Worm (Caenorhabditis elegans) whole organism, L4 larva: ENCODE measurements around the gene acc-1.

ENCODE experiments used
- F37D6.2 ChIP-seq: sonication (generic microtip); optimal IDR thresholded peaks from 2 replicates; lab custom pipeline; 2016; ENCODE audit warnings: mild to moderate bottlenecking, missing genetic modification characterization, missing compliant biosample characterization
- T20F7.1 ChIP-seq: fragments of 200-800 bp; sonication (Bioruptor generic); optimal IDR thresholded peaks from 2 replicates; lab custom pipeline; 2018; ENCODE audit warnings: mild to moderate bottlenecking, missing genetic modification characterization, missing compliant biosample characterization
- T26A8.4 ChIP-seq: fragments of 200-800 bp; sonication (Bioruptor generic); IDR thresholded peaks from 2 replicates; pipeline ENCODE4 v1.3.6; 2022; ENCODE audit warnings: missing genetic modification characterization, missing compliant biosample characterization
- Y105C5A.15 ChIP-seq: fragments of 200-800 bp; sonication (Bioruptor generic); IDR thresholded peaks from 2 replicates; pipeline ENCODE4 v1.3.6; 2022; ENCODE audit warnings: missing genetic modification characterization, missing compliant biosample characterization
- Y48G9A.11 ChIP-seq: fragments of 200-800 bp; sonication (Bioruptor generic); IDR thresholded peaks from 2 replicates; pipeline ENCODE4 v1.3.6; 2022; ENCODE audit warnings: missing genetic modification reagents, missing genetic modification characterization, missing compliant biosample characterization
- Y75B8A.6 ChIP-seq: fragments of 200-800 bp; sonication (Bioruptor generic); IDR thresholded peaks from 2 replicates; pipeline ENCODE4 v1.3.6; 2022; ENCODE audit warnings: missing genetic modification reagents, missing genetic modification characterization, missing compliant biosample characterization
- ZK546.5 ChIP-seq, 2 experiments: sonication (generic microtip); optimal IDR thresholded peaks; 2 replicates each; lab custom pipeline; 2017; ENCODE audit warnings: missing biosample characterization in 2 of 2, missing genetic modification characterization in 2 of 2
- aha-1 ChIP-seq: fragments of 150-350 bp; peaks from one replicate; lab custom pipeline; 2014; ENCODE audit warnings: missing biosample characterization, missing genetic modification characterization
- ama-1 ChIP-seq: fragments of 150-350 bp; optimal IDR thresholded peaks from 2 replicates; lab custom pipeline; 2014; ENCODE audit warnings: inconsistent platforms, mixed read lengths
- ceh-28 ChIP-seq: fragments of 150-350 bp; optimal IDR thresholded peaks from 2 replicates; lab custom pipeline; 2014; ENCODE audit warnings: missing biosample characterization, missing genetic modification reagents, missing genetic modification characterization
- ceh-32 ChIP-seq: sonication (generic microtip); optimal IDR thresholded peaks from 2 replicates; lab custom pipeline; 2016; ENCODE audit warnings: mild to moderate bottlenecking, missing genetic modification characterization, missing compliant biosample characterization; ENCODE audit not compliant: poor library complexity
- ceh-44 ChIP-seq: fragments of 200-800 bp; sonication (Bioruptor generic); IDR thresholded peaks from 2 replicates; pipeline ENCODE4 v1.3.6; 2022; ENCODE audit warnings: missing genetic modification reagents, missing genetic modification characterization, missing compliant biosample characterization
- ces-1 ChIP-seq: fragments of 150-350 bp; sonication (generic microtip); optimal IDR thresholded peaks from 4 replicates; lab custom pipeline; 2014; ENCODE audit warnings: missing biosample characterization, missing genetic modification reagents, missing genetic modification characterization
- cey-2 ChIP-seq: sonication (generic microtip); optimal IDR thresholded peaks from 3 replicates; lab custom pipeline; 2017; ENCODE audit warnings: missing genetic modification characterization, mild to moderate bottlenecking, missing compliant biosample characterization, antibody characterized with exemption, borderline replicate concordance; ENCODE audit not compliant: insufficient read depth
- daf-12 ChIP-seq: fragments of 150-350 bp; optimal IDR thresholded peaks from 2 replicates; lab custom pipeline; 2014; ENCODE audit warnings: missing biosample characterization, missing genetic modification reagents, missing genetic modification characterization
- daf-16 ChIP-seq, 3 experiments: sonication (generic microtip); optimal IDR thresholded peaks; 2 replicates each; lab custom pipeline; 2016 to 2017; ENCODE audit warnings: missing genetic modification characterization in 3 of 3, missing genetic modification reagents in 3 of 3, mild to moderate bottlenecking in 2 of 3, missing compliant biosample characterization in 2 of 3, missing biosample characterization in 1 of 3, moderate library complexity in 1 of 3
- dmd-9 ChIP-seq: fragments of 200-800 bp; sonication (Bioruptor generic); IDR thresholded peaks from 2 replicates; pipeline ENCODE4 v1.3.6; 2022; ENCODE audit warnings: missing genetic modification reagents, missing genetic modification characterization, missing compliant biosample characterization
- duxl-1 ChIP-seq: sonication (generic microtip); optimal IDR thresholded peaks from 2 replicates; lab custom pipeline; 2016; ENCODE audit warnings: mild to moderate bottlenecking, missing genetic modification characterization, moderate library complexity, missing compliant biosample characterization; ENCODE audit not compliant: poor library complexity
- dve-1 ChIP-seq: sonication (generic microtip); optimal IDR thresholded peaks from 2 replicates; lab custom pipeline; 2017; ENCODE audit warnings: antibody characterized with exemption, mild to moderate bottlenecking, missing genetic modification characterization, missing compliant biosample characterization; ENCODE audit not compliant: insufficient read depth
- egl-27 ChIP-seq: sonication (generic microtip); optimal IDR thresholded peaks from 3 replicates; lab custom pipeline; 2017; ENCODE audit warnings: missing biosample characterization, missing genetic modification reagents, missing genetic modification characterization
- egl-43 ChIP-seq: fragments of 200-800 bp; sonication (Bioruptor generic); IDR thresholded peaks from 2 replicates; pipeline ENCODE4 v1.3.6; 2022; ENCODE audit warnings: missing genetic modification reagents, missing genetic modification characterization, missing compliant biosample characterization
- fkh-10 ChIP-seq: fragments of 150-350 bp; optimal IDR thresholded peaks from 2 replicates; lab custom pipeline; 2014; ENCODE audit warnings: missing biosample characterization, missing genetic modification reagents, missing genetic modification characterization
- hif-1 ChIP-seq, 2 experiments: sonication (generic microtip); optimal IDR thresholded peaks; 2 replicates each; lab custom pipeline; 2016 to 2017; ENCODE audit warnings: missing compliant biosample characterization in 2 of 2, missing genetic modification characterization in 2 of 2, missing genetic modification reagents in 2 of 2, missing genotype in 2 of 2, mild to moderate bottlenecking in 1 of 2
- jun-1 ChIP-seq: fragments of 150-350 bp; optimal IDR thresholded peaks from 2 replicates; lab custom pipeline; 2014; ENCODE audit warnings: missing biosample characterization, missing genetic modification reagents, missing genetic modification characterization
- lin-1 ChIP-seq: fragments of 200-800 bp; sonication (Bioruptor generic); IDR thresholded peaks from 2 replicates; pipeline ENCODE4 v1.3.6; 2022; ENCODE audit warnings: missing genetic modification reagents, missing genetic modification characterization, missing compliant biosample characterization
- lin-15B ChIP-seq: fragments of 150-350 bp; sonication (generic microtip); optimal IDR thresholded peaks from 3 replicates; lab custom pipeline; 2014; ENCODE audit warnings: missing biosample characterization, missing genetic modification characterization
- lin-38 ChIP-seq: fragments of 200-800 bp; sonication (Bioruptor generic); IDR thresholded peaks from 2 replicates; pipeline ENCODE4 v1.3.6; 2022; ENCODE audit warnings: missing genetic modification reagents, missing genetic modification characterization, missing compliant biosample characterization
- lin-39 ChIP-seq: fragments of 150-350 bp; optimal IDR thresholded peaks from 2 replicates; lab custom pipeline; 2014; ENCODE audit warnings: missing biosample characterization, missing genetic modification reagents, missing genetic modification characterization
- madf-5 ChIP-seq, 2 experiments: fragments of 200-800 bp; sonication (Bioruptor generic); IDR thresholded peaks; 2 replicates each; pipeline ENCODE4 v1.3.6; 2022; ENCODE audit warnings: missing compliant biosample characterization in 2 of 2, missing genetic modification characterization in 2 of 2
- mep-1 ChIP-seq: fragments of 150-350 bp; sonication (generic microtip); optimal IDR thresholded peaks from 3 replicates; lab custom pipeline; 2014; ENCODE audit warnings: missing biosample characterization, missing genetic modification characterization
- mes-2 ChIP-seq: sonication (generic microtip); optimal IDR thresholded peaks from 2 replicates; lab custom pipeline; 2016; ENCODE audit warnings: missing genotype, mild to moderate bottlenecking, missing genetic modification characterization, missing compliant biosample characterization; ENCODE audit not compliant: poor library complexity, severe bottlenecking
- nhr-10 ChIP-seq: fragments of 150-350 bp; optimal IDR thresholded peaks from 2 replicates; lab custom pipeline; 2014; ENCODE audit warnings: missing biosample characterization, missing genetic modification characterization
- nhr-11 ChIP-seq: fragments of 150-350 bp; optimal IDR thresholded peaks from 2 replicates; lab custom pipeline; 2014; ENCODE audit warnings: missing biosample characterization, missing genetic modification characterization
- nhr-111 ChIP-seq: fragments of 200-800 bp; sonication (Bioruptor generic); optimal IDR thresholded peaks from 2 replicates; lab custom pipeline; 2018; ENCODE audit warnings: mild to moderate bottlenecking, missing genetic modification characterization, missing compliant biosample characterization
- nhr-25 ChIP-seq: sonication (generic microtip); optimal IDR thresholded peaks from 2 replicates; lab custom pipeline; 2017; ENCODE audit warnings: missing genetic modification characterization, mild to moderate bottlenecking, missing compliant biosample characterization, antibody characterized with exemption, moderate library complexity, borderline replicate concordance; ENCODE audit not compliant: insufficient read depth
- nhr-28 ChIP-seq: fragments of 150-350 bp; optimal IDR thresholded peaks from 2 replicates; lab custom pipeline; 2014; ENCODE audit warnings: missing biosample characterization, missing genetic modification characterization
- nhr-41 ChIP-seq: fragments of 200-800 bp; sonication (Bioruptor generic); IDR thresholded peaks from 2 replicates; pipeline ENCODE4 v1.3.6; 2022; ENCODE audit warnings: missing genetic modification reagents, missing genetic modification characterization, missing compliant biosample characterization
- nhr-42 ChIP-seq: fragments of 200-800 bp; sonication (Bioruptor generic); IDR thresholded peaks from 2 replicates; pipeline ENCODE4 v1.3.6; 2022; ENCODE audit warnings: missing genetic modification characterization, missing compliant biosample characterization
- pha-4 ChIP-seq, 2 experiments: fragments of 150-350 bp in 1 of 2; fragments of 200-800 bp in 1 of 2; sonication (Bioruptor generic) in 1 of 2; IDR thresholded peaks in 1 of 2; optimal IDR thresholded peaks in 1 of 2; 2 replicates each; pipeline versions ENCODE4 v1.3.6 to Lab custom; 2014 to 2022; ENCODE audit warnings: missing genetic modification characterization in 2 of 2, missing genetic modification reagents in 2 of 2, missing biosample characterization in 1 of 2, missing compliant biosample characterization in 1 of 2
- pqm-1 ChIP-seq: sonication (generic microtip); optimal IDR thresholded peaks from 2 replicates; lab custom pipeline; 2017; ENCODE audit warnings: missing biosample characterization, missing genetic modification characterization
- sdz-12 ChIP-seq: fragments of 200-800 bp; sonication (Bioruptor generic); optimal IDR thresholded peaks from 2 replicates; lab custom pipeline; 2018; ENCODE audit warnings: mild to moderate bottlenecking, missing genetic modification characterization, missing compliant biosample characterization
- skn-1 ChIP-seq: fragments of 150-350 bp; optimal IDR thresholded peaks from 2 replicates; lab custom pipeline; 2014; ENCODE audit warnings: missing biosample characterization, missing genetic modification characterization
- tra-1 ChIP-seq: fragments of 200-800 bp; sonication (Bioruptor generic); IDR thresholded peaks from 2 replicates; pipeline ENCODE4 v1.3.6; 2022; ENCODE audit warnings: missing genetic modification reagents, missing genetic modification characterization, missing compliant biosample characterization
- zfp-3 ChIP-seq: fragments of 200-800 bp; sonication (Bioruptor generic); conservative IDR thresholded peaks from 2 replicates; pipeline ENCODE4 v1.3.6; 2022; ENCODE audit warnings: missing genetic modification reagents, missing genetic modification characterization, missing compliant biosample characterization

The acc-1 gene

DNA sequence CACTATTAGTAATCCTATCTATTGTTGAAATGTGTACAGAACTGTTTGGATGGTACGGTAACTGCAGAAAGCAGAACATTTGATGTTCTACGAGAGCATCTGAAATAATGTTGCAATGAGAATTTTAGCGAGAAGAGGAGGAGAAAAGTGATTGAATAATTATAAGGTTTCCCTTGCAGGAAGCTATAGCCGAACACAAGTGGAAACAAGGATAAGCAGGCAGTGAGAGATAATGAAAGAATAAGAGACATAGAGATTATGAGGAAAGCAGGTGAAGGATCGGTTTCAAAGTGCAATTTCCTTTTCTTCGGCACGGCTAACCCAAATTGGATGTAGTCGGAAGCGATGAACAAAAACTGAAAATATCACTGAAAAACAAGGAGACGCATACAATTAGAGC is 15.9 kb upstream of the acc-1 start, which contains the start of gene del-2:
del-2 (minus strand) TSS at position 101 of the 400 bp plus-strand sequence.
- TF ChIP-seq ceh-28 (tag; lab: Kevin White, UChicago) (no peak), nhr-25 (tag; lab: Kevin White, UChicago) (no peak), hif-1 (tag; optimal IDR thresholded peaks at IDR 0.05; lab: Kevin White, UChicago) (no peak), nhr-111 (no peak), lin-1 (GFP tag; lab: Robert Waterston, UW) (no peak), daf-12 (tag; lab: Kevin White, UChicago) (no peak), ZK546.5 (tag; optimal IDR thresholded peaks at IDR 0.05; lab: Kevin White, UChicago) (no peak), Y48G9A.11 (no peak)

- TF ChIP-seq dmd-9 (GFP tag; lab: Robert Waterston, UW) (no peak), daf-16 (GFP tag; optimal IDR thresholded peaks at IDR 0.05; lab: Kevin White, UChicago) (no peak), daf-16 (tag; optimal IDR thresholded peaks at IDR 0.05; lab: Kevin White, UChicago) (no peak), lin-15B (tag; lab: Kevin White, UChicago) (no peak), cey-2 (tag; lab: Kevin White, UChicago) (no peak), daf-12 (tag; lab: Kevin White, UChicago) (no peak), nhr-28 (tag; lab: Kevin White, UChicago) (no peak), pha-4 (GFP tag; IDR thresholded peaks at IDR 0.05; lab: Robert Waterston, UW) (no peak), pha-4 (tag; optimal IDR thresholded peaks at IDR 0.05; lab: Kevin White, UChicago) (no peak), jun-1 (no peak)
Observed at ce11 chrIV:9643188-9643587, 14.7 kb upstream of the acc-1 start, which contains the start of gene degl-2. Gene degl-2 (plus strand): TSS chrIV:9643488.

ce11 chrIV:9647789-9648361 is 10.0 kb upstream of the acc-1 start, which contains the start of gene amph-1:
Gene amph-1 (minus strand): TSS chrIV:9647873.
- no peak for TF ChIP-seq nhr-111
- no peak for TF ChIP-seq T20F7.1 (GFP tag; lab: Kevin White, UChicago)
- no peak for TF ChIP-seq Y105C5A.15
- TF ChIP-seq egl-27 (tag; lab: Kevin White, UChicago) = no peak
- no peak for TF ChIP-seq nhr-41 (GFP tag; lab: Robert Waterston, UW)
- no peak for TF ChIP-seq lin-15B (tag; lab: Kevin White, UChicago)
- TF ChIP-seq lin-38 = no peak
- TF ChIP-seq nhr-11 (tag; lab: Kevin White, UChicago) = peak; percentile 11
- TF ChIP-seq F37D6.2 = no peak
- TF ChIP-seq madf-5 (GFP tag; IDR thresholded peaks at IDR 0.05; lab: Robert Waterston, UW) = no peak
- TF ChIP-seq duxl-1 (tag; lab: Kevin White, UChicago) = no peak
- TF ChIP-seq ces-1 = no peak
- TF ChIP-seq dmd-9 (GFP tag; lab: Robert Waterston, UW) = no peak
- TF ChIP-seq nhr-42 (GFP tag; lab: Robert Waterston, UW) = no peak
- TF ChIP-seq ceh-44 (GFP tag; lab: Robert Waterston, UW) = no peak
- TF ChIP-seq mep-1 = peak; percentile 35
- TF ChIP-seq lin-1 (GFP tag; lab: Robert Waterston, UW) = no peak
- TF ChIP-seq ceh-32 = no peak
- TF ChIP-seq zfp-3 (GFP tag; lab: Robert Waterston, UW) = no peak
- no peak for TF ChIP-seq sdz-12 (GFP tag; lab: Kevin White, UChicago)
- TF ChIP-seq nhr-10 = no peak
- TF ChIP-seq tra-1 = no peak
- TF ChIP-seq jun-1 = no peak
- no peak for TF ChIP-seq egl-43
- TF ChIP-seq daf-12 (tag; lab: Kevin White, UChicago) = no peak
- TF ChIP-seq Y75B8A.6 (GFP tag; lab: Robert Waterston, UW) = no peak
- no peak for TF ChIP-seq aha-1 (tag; lab: Kevin White, UChicago)
- TF ChIP-seq fkh-10 (GFP tag; lab: Kevin White, UChicago) = no peak
- TF ChIP-seq cey-2 (tag; lab: Kevin White, UChicago) = peak; percentile 41
- TF ChIP-seq skn-1 (tag; lab: Kevin White, UChicago) = no peak
- no peak for TF ChIP-seq pqm-1 (tag; lab: Kevin White, UChicago)
- no peak for TF ChIP-seq ama-1 (lab: Kevin White, UChicago)
- TF ChIP-seq T26A8.4 = no peak
- TF ChIP-seq mes-2 (tag; lab: Kevin White, UChicago) = no peak
- no peak for TF ChIP-seq lin-39 (tag; lab: Kevin White, UChicago)
- TF ChIP-seq dve-1 (tag; lab: Kevin White, UChicago) = peak; percentile 66
